Fruit fly (Drosophila melanogaster) Kc167 (cell line): ENCODE data around the gene Nxf3.

ENCODE experiments used
- h ChIP-seq: fragments of >200 bp; optimal IDR thresholded peaks from 3 replicates; lab custom pipeline; 2018; ENCODE audit warnings: missing external identifiers
- psq ChIP-seq: fragments of >200 bp; optimal IDR thresholded peaks from 2 replicates; lab custom pipeline; 2017; ENCODE audit warnings: missing external identifiers

dm6 chr3L:13964635-13965501 is at the start of gene Nxf3, which contains the start of the genes Meics and ssp2:
- TF ChIP-seq psq (no peak), h (no peak)
